Fruit fly (Drosophila melanogaster) whole organism, prepupa: Measurements from ENCODE around the gene wb.

Source experiments
- CG10631 ChIP-seq: fragments of 200-800 bp; sonication (Bioruptor generic); optimal IDR thresholded peaks from 2 replicates; lab custom pipeline; 2016; ENCODE audit warnings: missing biosample characterization, missing genetic modification characterization
- CG11902 ChIP-seq: fragments of 200-800 bp; sonication (Bioruptor generic); optimal IDR thresholded peaks from 3 replicates; lab custom pipeline; 2016; ENCODE audit warnings: missing biosample characterization, missing genetic modification characterization
- CG1621 ChIP-seq: fragments of 200-800 bp; sonication (Bioruptor generic); optimal IDR thresholded peaks from 3 replicates; lab custom pipeline; 2018; ENCODE audit warnings: missing biosample characterization, mild to moderate bottlenecking, missing genetic modification characterization
- CG16779 ChIP-seq: fragments of 200-800 bp; sonication (Bioruptor generic); optimal IDR thresholded peaks from 3 replicates; lab custom pipeline; 2017; ENCODE audit warnings: missing biosample characterization, mild to moderate bottlenecking, missing genetic modification characterization
- CG3032 ChIP-seq: fragments of 200-800 bp; optimal IDR thresholded peaks from 2 replicates; lab custom pipeline; 2019; ENCODE audit warnings: missing biosample characterization, mild to moderate bottlenecking, missing genetic modification characterization, moderate library complexity
- CG32006 ChIP-seq: fragments of 200-800 bp; sonication (Bioruptor generic); optimal IDR thresholded peaks from 3 replicates; lab custom pipeline; 2017; ENCODE audit warnings: missing biosample characterization, mild to moderate bottlenecking, missing genetic modification characterization
- CG3919 ChIP-seq: fragments of 200-800 bp; sonication (Bioruptor generic); optimal IDR thresholded peaks from 3 replicates; lab custom pipeline; 2016; ENCODE audit warnings: missing biosample characterization, missing genetic modification characterization
- CG4318 ChIP-seq: fragments of 200-800 bp; sonication (Bioruptor generic); optimal IDR thresholded peaks from 3 replicates; lab custom pipeline; 2017; ENCODE audit warnings: missing biosample characterization, mild to moderate bottlenecking, missing genetic modification characterization
- CG6163 ChIP-seq: fragments of 200-800 bp; sonication (Bioruptor generic); IDR thresholded peaks from 3 replicates; pipeline ENCODE4 v1.3.6; 2022; ENCODE audit warnings: missing biosample characterization, missing genetic modification characterization
- CG6276 ChIP-seq: fragments of 200-800 bp; sonication (Bioruptor generic); optimal IDR thresholded peaks from 2 replicates; lab custom pipeline; 2017; ENCODE audit warnings: missing biosample characterization, mild to moderate bottlenecking, missing genetic modification characterization
- CG6792 ChIP-seq: fragments of 200-800 bp; sonication (Bioruptor generic); optimal IDR thresholded peaks from 3 replicates; lab custom pipeline; 2016; ENCODE audit warnings: missing biosample characterization, missing genetic modification characterization
- CG6854 ChIP-seq: fragments of 200-800 bp; sonication (Bioruptor generic); optimal IDR thresholded peaks from 2 replicates; lab custom pipeline; 2017; ENCODE audit warnings: missing biosample characterization, mild to moderate bottlenecking, missing genetic modification characterization
- CG7368 ChIP-seq: fragments of 200-800 bp; sonication (Bioruptor generic); optimal IDR thresholded peaks from 3 replicates; lab custom pipeline; 2016; ENCODE audit warnings: missing biosample characterization, missing genetic modification characterization
- CG8119 ChIP-seq: fragments of 200-800 bp; sonication (Bioruptor generic); IDR thresholded peaks from 3 replicates; pipeline ENCODE4 v1.3.6; 2022; ENCODE audit warnings: missing biosample characterization, missing genetic modification characterization
- CG8632 ChIP-seq: fragments of 200-800 bp; sonication (Bioruptor generic); optimal IDR thresholded peaks from 3 replicates; lab custom pipeline; 2016; ENCODE audit warnings: missing biosample characterization, missing genetic modification characterization
- CG9139 ChIP-seq: fragments of 200-800 bp; sonication (Bioruptor generic); optimal IDR thresholded peaks from 3 replicates; lab custom pipeline; 2017; ENCODE audit warnings: missing biosample characterization, mild to moderate bottlenecking, missing genetic modification characterization
- Eip93F ChIP-seq: fragments of 200-800 bp; sonication (Bioruptor generic); optimal IDR thresholded peaks from 2 replicates; lab custom pipeline; 2016; ENCODE audit warnings: missing biosample characterization, mild to moderate bottlenecking, missing genetic modification characterization
- Gug ChIP-seq: fragments of 200-800 bp; sonication (Bioruptor generic); IDR thresholded peaks from 2 replicates; pipeline ENCODE4 v1.3.6; 2022; ENCODE audit warnings: missing biosample characterization, missing genetic modification characterization
- Hr39 ChIP-seq: fragments of 200-800 bp; sonication (Bioruptor generic); optimal IDR thresholded peaks from 2 replicates; lab custom pipeline; 2016; ENCODE audit warnings: missing biosample characterization, missing genetic modification characterization
- Hr4 ChIP-seq: fragments of 200-800 bp; sonication (Bioruptor generic); optimal IDR thresholded peaks from 3 replicates; lab custom pipeline; 2016; ENCODE audit warnings: missing biosample characterization, missing genetic modification characterization
- Lpt ChIP-seq: fragments of 200-800 bp; sonication (Bioruptor generic); optimal IDR thresholded peaks from 3 replicates; lab custom pipeline; 2016; ENCODE audit warnings: missing biosample characterization, missing genetic modification characterization
- OdsH ChIP-seq: fragments of 200-800 bp; sonication (Bioruptor generic); optimal IDR thresholded peaks from 3 replicates; lab custom pipeline; 2016; ENCODE audit warnings: missing biosample characterization, missing genetic modification characterization
- Smox ChIP-seq: fragments of 200-800 bp; sonication (Bioruptor generic); optimal IDR thresholded peaks from 3 replicates; lab custom pipeline; 2016; ENCODE audit warnings: missing biosample characterization, missing genetic modification characterization
- Sox102F ChIP-seq: fragments of 200-800 bp; sonication (Bioruptor generic); optimal IDR thresholded peaks from 2 replicates; lab custom pipeline; 2016; ENCODE audit warnings: missing biosample characterization, mild to moderate bottlenecking, missing genetic modification characterization
- Sox14 ChIP-seq: fragments of 200-800 bp; sonication (Bioruptor generic); optimal IDR thresholded peaks from 3 replicates; lab custom pipeline; 2016; ENCODE audit warnings: missing biosample characterization, missing genetic modification characterization
- Sox15 ChIP-seq: fragments of 200-800 bp; sonication (Bioruptor generic); optimal IDR thresholded peaks from 3 replicates; lab custom pipeline; 2016; ENCODE audit warnings: missing biosample characterization, missing genetic modification characterization
- acj6 ChIP-seq: fragments of 200-800 bp; sonication (Bioruptor generic); optimal IDR thresholded peaks from 3 replicates; lab custom pipeline; 2016; ENCODE audit warnings: missing biosample characterization, missing genetic modification characterization
- cyc ChIP-seq: fragments of 200-800 bp; sonication (Bioruptor generic); optimal IDR thresholded peaks from 3 replicates; lab custom pipeline; 2016; ENCODE audit warnings: missing biosample characterization, missing genetic modification characterization
- dac ChIP-seq: fragments of 200-800 bp; sonication (Bioruptor generic); optimal IDR thresholded peaks from 2 replicates; lab custom pipeline; 2017; ENCODE audit warnings: missing biosample characterization, mild to moderate bottlenecking, missing genetic modification characterization
- dsx ChIP-seq: fragments of 200-800 bp; optimal IDR thresholded peaks from 3 replicates; lab custom pipeline; 2019; ENCODE audit warnings: missing biosample characterization, mild to moderate bottlenecking, missing genetic modification characterization, moderate library complexity; ENCODE audit not compliant: poor library complexity, severe bottlenecking
- eg ChIP-seq: fragments of 200-800 bp; sonication (Bioruptor generic); IDR thresholded peaks from 3 replicates; pipeline ENCODE4 v1.3.6; 2022; ENCODE audit warnings: missing biosample characterization, missing genetic modification characterization
- fd85E ChIP-seq: fragments of 200-800 bp; sonication (Bioruptor generic); optimal IDR thresholded peaks from 3 replicates; lab custom pipeline; 2016; ENCODE audit warnings: missing biosample characterization, missing genetic modification characterization
- lz ChIP-seq: fragments of 200-800 bp; sonication (Bioruptor generic); optimal IDR thresholded peaks from 3 replicates; lab custom pipeline; 2016; ENCODE audit warnings: missing biosample characterization, missing genetic modification characterization
- spab ChIP-seq: fragments of 200-800 bp; sonication (Bioruptor generic); optimal IDR thresholded peaks from 2 replicates; lab custom pipeline; 2017; ENCODE audit warnings: missing biosample characterization, mild to moderate bottlenecking, missing genetic modification characterization, missing genetic modification reagents
- ss ChIP-seq, 2 experiments: fragments of 200-800 bp; sonication (Bioruptor generic); optimal IDR thresholded peaks; 2 replicates in 1 of 2; 3 replicates in 1 of 2; lab custom pipeline; 2017 to 2018; ENCODE audit warnings: mild to moderate bottlenecking in 2 of 2, missing biosample characterization in 2 of 2, missing genetic modification characterization in 2 of 2, moderate library complexity in 1 of 2
- svp ChIP-seq: fragments of 200-800 bp; sonication (Bioruptor generic); peaks from one replicate; lab custom pipeline; 2016; ENCODE audit warnings: missing biosample characterization, missing genetic modification characterization
- vri ChIP-seq: fragments of 200-800 bp; sonication (Bioruptor generic); optimal IDR thresholded peaks from 3 replicates; lab custom pipeline; 2016; ENCODE audit warnings: missing biosample characterization, mild to moderate bottlenecking, missing genetic modification characterization

Gene wb

DNA sequence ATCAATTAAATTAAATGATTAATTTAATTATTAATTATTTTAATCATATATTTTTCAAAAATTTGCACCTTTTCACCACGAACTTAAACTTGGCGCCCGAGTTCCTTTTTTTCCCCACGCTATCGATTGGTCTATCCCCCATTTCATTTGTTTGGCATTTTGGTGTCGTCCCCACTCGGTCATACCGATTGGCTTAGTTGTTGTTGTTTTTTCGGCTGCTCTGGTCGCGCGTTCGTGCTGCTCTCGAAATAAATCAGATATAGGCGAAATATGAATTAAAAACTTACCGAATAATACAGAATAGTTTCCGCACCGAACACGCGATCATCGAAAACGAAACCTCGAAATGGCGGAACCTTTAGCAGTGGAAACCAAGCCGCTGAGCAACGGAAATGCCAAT, 71.1 kb downstream of the wb start, which contains the start of gene CG33090:
TSS of gene CG33090 (plus strand) at position 194 of the 400 bp plus-strand sequence.
- TF ChIP-seq Sox15 (GFP tag; lab: Kevin White, UChicago) = no peak
- no peak for TF ChIP-seq CG3919 (GFP tag; lab: Kevin White, UChicago)
- no peak for TF ChIP-seq CG6792
- TF ChIP-seq eg (GFP tag; lab: Robert Waterston, UW) = 0 out of 3 replicates have a peak, but pooled peaks have one; percentile 13
- no peak for TF ChIP-seq Eip93F (GFP tag; lab: Kevin White, UChicago)
- TF ChIP-seq CG1621 (tag; lab: Kevin White, UChicago) = no peak
- TF ChIP-seq ss (GFP tag; optimal IDR thresholded peaks at IDR 0.05; lab: Kevin White, UChicago) = no peak
- TF ChIP-seq, all 60 proteins: peak for 1

DNA sequence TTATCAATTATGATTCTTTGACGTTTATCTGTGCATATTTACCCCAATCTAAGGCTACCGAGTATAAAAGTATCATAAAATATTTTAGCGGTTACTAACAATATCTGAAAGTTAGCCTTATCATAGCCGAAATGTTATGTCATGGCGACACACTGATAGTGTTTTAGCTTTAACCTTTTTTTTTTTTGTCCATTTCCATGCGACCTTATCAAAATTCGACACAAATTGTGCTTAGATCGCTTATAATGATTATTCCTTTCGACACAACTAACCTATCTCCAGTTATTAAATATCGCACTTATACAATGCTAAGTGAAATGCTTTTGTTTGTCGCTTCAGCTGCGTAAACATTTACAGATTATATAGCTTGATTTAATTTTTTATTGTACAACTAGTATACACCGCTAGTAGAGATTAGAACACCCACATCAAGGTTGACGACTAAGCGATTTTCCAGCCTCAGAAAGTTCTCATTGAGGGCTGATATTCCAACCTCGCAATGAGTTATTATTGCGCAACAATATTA, 73.5 kb downstream of the wb start:
- TF ChIP-seq CG32006 (GFP tag; lab: Kevin White, UChicago) (no peak), acj6 (GFP tag; lab: Kevin White, UChicago) (no peak), Lpt (GFP tag; lab: Kevin White, UChicago) (no peak), Eip93F (GFP tag; lab: Kevin White, UChicago) (no peak), Sox14 (no peak), svp (GFP tag; lab: Kevin White, UChicago) (no peak), CG11902 (GFP tag; lab: Kevin White, UChicago) (no peak), eg (GFP tag; lab: Robert Waterston, UW) (no peak), CG8119 (GFP tag; lab: Robert Waterston, UW) (no peak), vri (GFP tag; lab: Kevin White, UChicago) (no peak), CG6792 (no peak), CG4318 (GFP tag; lab: Kevin White, UChicago) (no peak), CG6276 (GFP tag; lab: Kevin White, UChicago) (no peak), CG3919 (GFP tag; lab: Kevin White, UChicago) (no peak), ss (GFP tag; optimal IDR thresholded peaks at IDR 0.05; lab: Kevin White, UChicago) (no peak), fd85E (GFP tag; lab: Kevin White, UChicago) (no peak), CG10631 (GFP tag; lab: Kevin White, UChicago) (no peak), Hr39 (GFP tag; lab: Kevin White, UChicago) (no peak), Hr4 (GFP tag; lab: Kevin White, UChicago) (no peak)

DNA sequence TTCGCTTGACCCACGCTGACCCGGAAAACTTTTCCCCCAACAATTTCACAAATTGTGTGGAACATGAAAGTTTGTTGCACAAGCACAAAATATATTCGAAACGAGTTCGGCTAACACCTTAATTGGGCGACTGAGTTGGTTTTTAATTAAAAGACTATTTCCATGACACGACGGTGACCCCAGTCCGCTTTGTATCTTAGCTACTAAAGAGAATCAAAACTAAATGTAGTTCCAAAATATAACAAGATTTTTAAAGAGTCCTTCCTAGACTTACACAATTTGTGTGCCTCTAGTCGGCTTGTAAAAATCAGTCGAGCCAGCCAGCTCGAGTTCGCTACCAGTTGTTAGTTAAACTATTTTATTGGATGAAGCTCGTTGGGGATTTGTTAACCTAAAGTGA, 75.1 kb downstream of the wb start, which contains the start of gene CG15286:
TSS of gene CG15286 (plus strand) at position 301 of the 400 bp plus-strand sequence.
- TF ChIP-seq CG6854 (GFP tag; lab: Kevin White, UChicago) = no peak
- no peak for TF ChIP-seq dsx (GFP tag; lab: Kevin White, UChicago)
- TF ChIP-seq Smox = no peak
- TF ChIP-seq CG7368 (GFP tag; lab: Kevin White, UChicago) = no peak
- TF ChIP-seq cyc = no peak
- no peak for TF ChIP-seq Sox15 (GFP tag; lab: Kevin White, UChicago)
- TF ChIP-seq CG3032 (tag; lab: Kevin White, UChicago) = no peak
- no peak for TF ChIP-seq CG16779
- TF ChIP-seq Sox102F = no peak
- TF ChIP-seq dac = no peak
- TF ChIP-seq CG6163 (GFP tag; lab: Robert Waterston, UW) = no peak
- no peak for TF ChIP-seq CG8632
- TF ChIP-seq, all 60 proteins: peak for 0

DNA sequence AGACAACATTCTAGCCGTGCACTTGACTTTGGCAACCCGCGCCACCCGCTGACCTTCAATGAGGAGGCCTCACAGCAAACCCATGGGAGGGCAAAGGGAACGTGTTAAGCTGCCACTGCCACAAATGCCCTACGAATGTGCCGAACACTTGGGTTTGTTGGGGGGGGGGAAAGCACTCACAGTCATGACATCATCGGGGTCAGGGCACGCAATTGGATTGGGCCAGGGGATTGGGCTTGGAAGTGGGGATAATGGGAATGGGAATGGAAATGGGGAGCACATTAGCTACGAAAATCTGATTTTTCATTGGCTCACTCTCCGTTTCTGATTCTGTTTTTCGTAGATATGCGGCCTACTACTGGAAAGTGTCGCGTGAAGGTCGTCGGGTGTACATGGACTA, 78.1 kb downstream of the wb start:
- TF ChIP-seq CG6276 (GFP tag; lab: Kevin White, UChicago) (no peak), ss (GFP tag; optimal IDR thresholded peaks at IDR 0.05; lab: Kevin White, UChicago) (no peak), Hr4 (GFP tag; lab: Kevin White, UChicago) (no peak), CG16779 (no peak), lz (GFP tag; lab: Kevin White, UChicago) (no peak), Sox15 (GFP tag; lab: Kevin White, UChicago) (no peak), CG9139 (GFP tag; lab: Kevin White, UChicago) (no peak), Eip93F (GFP tag; lab: Kevin White, UChicago) (no peak), spab (GFP tag; lab: Kevin White, UChicago) (no peak), OdsH (GFP tag; lab: Kevin White, UChicago) (no peak), Gug (GFP tag; lab: Robert Waterston, UW) (no peak)
